Worm (Caenorhabditis elegans) whole organism, L4 larva: Measurements from ENCODE around the gene egl-38.
A peak's percentile ranks its signal among the peaks of the same experiment; 100 is the strongest.

Experiments used
- D1046.2 ChIP-seq: fragments of 200-800 bp; sonication (Bioruptor generic); IDR thresholded peaks from 2 replicates; pipeline ENCODE4 v1.3.6; 2022; ENCODE audit warnings: missing genetic modification characterization, missing compliant biosample characterization
- fkh-10 ChIP-seq: fragments of 150-350 bp; optimal IDR thresholded peaks from 2 replicates; lab custom pipeline; 2014; ENCODE audit warnings: missing biosample characterization, missing genetic modification reagents, missing genetic modification characterization
- fos-1 ChIP-seq: fragments of 150-350 bp; optimal IDR thresholded peaks from 2 replicates; lab custom pipeline; 2014; ENCODE audit warnings: missing biosample characterization, missing genetic modification characterization
- hlh-30 ChIP-seq: sonication (generic microtip); optimal IDR thresholded peaks from 2 replicates; lab custom pipeline; 2017; ENCODE audit warnings: antibody characterized with exemption, mild to moderate bottlenecking, missing genetic modification characterization, missing compliant biosample characterization; ENCODE audit not compliant: insufficient read depth
- mep-1 ChIP-seq: fragments of 150-350 bp; sonication (generic microtip); optimal IDR thresholded peaks from 3 replicates; lab custom pipeline; 2014; ENCODE audit warnings: missing biosample characterization, missing genetic modification characterization
- nhr-28 ChIP-seq: fragments of 150-350 bp; optimal IDR thresholded peaks from 2 replicates; lab custom pipeline; 2014; ENCODE audit warnings: missing biosample characterization, missing genetic modification characterization
- nhr-48 ChIP-seq: sonication (generic microtip); optimal IDR thresholded peaks from 2 replicates; lab custom pipeline; 2016; ENCODE audit warnings: mild to moderate bottlenecking, missing genetic modification characterization, missing compliant biosample characterization
- skn-1 ChIP-seq: fragments of 150-350 bp; optimal IDR thresholded peaks from 2 replicates; lab custom pipeline; 2014; ENCODE audit warnings: missing biosample characterization, missing genetic modification characterization

egl-38 gene

DNA sequence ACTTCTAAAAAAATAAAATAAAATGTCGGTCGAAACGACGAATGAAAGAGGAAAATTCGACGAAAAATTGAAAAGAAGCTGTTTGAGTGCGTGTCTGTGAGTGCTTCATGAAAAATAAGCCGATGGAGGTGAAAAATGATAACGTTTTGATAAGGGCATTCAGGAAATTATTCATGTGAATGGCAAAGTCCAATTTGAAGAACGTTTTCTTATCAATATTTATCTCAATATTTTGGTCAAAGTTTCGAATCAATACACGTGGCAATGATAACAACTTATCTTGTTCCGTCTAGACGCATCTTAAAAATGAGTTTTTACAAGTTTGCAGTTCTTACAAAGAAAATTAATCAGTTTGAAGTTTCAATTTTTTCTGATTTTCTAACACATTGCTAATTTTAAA, 51.1 kb downstream of the egl-38 start (continued):
- TF ChIP-seq nhr-28 (tag; lab: Kevin White, UChicago) (peak; percentile 57), skn-1 (tag; lab: Kevin White, UChicago) (no peak), fkh-10 (no peak), hlh-30 (tag; lab: Kevin White, UChicago) (peak; percentile 44), nhr-48 (tag; lab: Kevin White, UChicago) (peak; percentile 43), D1046.2 (GFP tag; lab: Robert Waterston, UW) (no peak), fos-1 (tag; lab: Kevin White, UChicago) (no peak), mep-1 (no peak)
